Fruit fly (Drosophila melanogaster) whole organism, embryonic: ENCODE measurements around the gene CG6163.

Experiments
- Abd-B ChIP-seq: fragments of 200-800 bp; sonication (Bioruptor generic); optimal IDR thresholded peaks from 2 replicates; lab custom pipeline; 2018; ENCODE audit warnings: missing biosample characterization, mild to moderate bottlenecking, missing genetic modification characterization, moderate library complexity
- B-H1 ChIP-seq: fragments of 200-800 bp; sonication (Bioruptor generic); IDR thresholded peaks from 3 replicates; pipeline ENCODE4 v1.3.6; 2022; ENCODE audit warnings: missing biosample characterization, missing genetic modification characterization
- CG10321 ChIP-seq: fragments of 200-800 bp; sonication (Bioruptor generic); IDR thresholded peaks from 2 replicates; pipeline ENCODE4 v1.3.6; 2022; ENCODE audit warnings: missing biosample characterization, missing genetic modification characterization
- CG11560 ChIP-seq: fragments of 200-800 bp; sonication (Bioruptor generic); IDR thresholded peaks from 3 replicates; pipeline ENCODE4 v1.3.6; 2022; ENCODE audit warnings: missing biosample characterization, missing genetic modification characterization
- CG15073 ChIP-seq: fragments of 200-800 bp; sonication (Bioruptor generic); optimal IDR thresholded peaks from 2 replicates; lab custom pipeline; 2016; ENCODE audit warnings: missing biosample characterization, missing genetic modification characterization
- CG1603 ChIP-seq: fragments of 200-800 bp; sonication (Bioruptor generic); optimal IDR thresholded peaks from 2 replicates; lab custom pipeline; 2019; ENCODE audit warnings: missing biosample characterization, mild to moderate bottlenecking, missing genetic modification characterization, moderate library complexity
- CG16779 ChIP-seq: fragments of 200-800 bp; sonication (Bioruptor generic); IDR thresholded peaks from 2 replicates; pipeline ENCODE4 v1.3.6; 2022; ENCODE audit warnings: missing biosample characterization, missing genetic modification characterization
- CG16813 ChIP-seq: fragments of 200-800 bp; sonication (Bioruptor generic); IDR thresholded peaks from 3 replicates; pipeline ENCODE4 v1.3.6; 2022; ENCODE audit warnings: missing biosample characterization, missing genetic modification characterization; ENCODE audit not compliant: partially characterized antibody
- CG2875 ChIP-seq: fragments of 200-800 bp; sonication (Bioruptor generic); optimal IDR thresholded peaks from 2 replicates; lab custom pipeline; 2017; ENCODE audit warnings: missing biosample characterization, mild to moderate bottlenecking, missing genetic modification characterization, missing genetic modification reagents
- CG3407 ChIP-seq: fragments of 200-800 bp; sonication (Bioruptor generic); optimal IDR thresholded peaks from 2 replicates; lab custom pipeline; 2018; ENCODE audit warnings: missing biosample characterization, mild to moderate bottlenecking, missing genetic modification characterization
- CG4282 ChIP-seq: fragments of 200-800 bp; sonication (Bioruptor generic); optimal IDR thresholded peaks from 2 replicates; lab custom pipeline; 2016; ENCODE audit warnings: missing biosample characterization, missing genetic modification characterization
- CG43689 ChIP-seq: fragments of 200-800 bp; sonication (Bioruptor generic); IDR thresholded peaks from 2 replicates; pipeline ENCODE4 v1.3.6; 2022; ENCODE audit warnings: missing biosample characterization, missing genetic modification characterization
- CG6175 ChIP-seq: fragments of 200-800 bp; sonication (Bioruptor generic); IDR thresholded peaks from 3 replicates; pipeline ENCODE4 v1.3.6; 2022; ENCODE audit warnings: missing biosample characterization, missing genetic modification characterization
- CG7357 ChIP-seq: fragments of 200-800 bp; sonication (Bioruptor generic); IDR thresholded peaks from 3 replicates; pipeline ENCODE4 v1.3.6; 2022; ENCODE audit warnings: missing biosample characterization, missing genetic modification characterization
- CG8359 ChIP-seq: fragments of 200-800 bp; sonication (Bioruptor generic); optimal IDR thresholded peaks from 2 replicates; lab custom pipeline; 2017; ENCODE audit warnings: missing biosample characterization, mild to moderate bottlenecking, missing genetic modification characterization, borderline replicate concordance
- CG8388 ChIP-seq: fragments of 200-800 bp; sonication (Bioruptor generic); optimal IDR thresholded peaks from 2 replicates; lab custom pipeline; 2019; ENCODE audit warnings: missing biosample characterization, mild to moderate bottlenecking, missing genetic modification characterization, moderate library complexity
- D19A ChIP-seq: fragments of 200-800 bp; optimal IDR thresholded peaks from 3 replicates; lab custom pipeline; 2019; ENCODE audit warnings: missing biosample characterization, mild to moderate bottlenecking, missing genetic modification characterization, moderate library complexity
- Drgx ChIP-seq: fragments of 200-800 bp; sonication (Bioruptor generic); IDR thresholded peaks from 2 replicates; pipeline ENCODE4 v1.3.6; 2022; ENCODE audit warnings: missing biosample characterization, missing genetic modification characterization
- Hr51 ChIP-seq, 2 experiments: fragments of 200-800 bp; sonication (Bioruptor generic); optimal IDR thresholded peaks; 2 replicates in 1 of 2; 3 replicates in 1 of 2; lab custom pipeline; 2016 to 2018; ENCODE audit warnings: missing biosample characterization in 2 of 2, missing genetic modification characterization in 2 of 2, mild to moderate bottlenecking in 1 of 2, moderate library complexity in 1 of 2
- Mes4 ChIP-seq: fragments of 200-800 bp; sonication (Bioruptor generic); optimal IDR thresholded peaks from 2 replicates; lab custom pipeline; 2016; ENCODE audit warnings: missing biosample characterization, missing genetic modification characterization
- TFAM ChIP-seq: fragments of 200-800 bp; sonication (Bioruptor generic); optimal IDR thresholded peaks from 2 replicates; lab custom pipeline; 2017; ENCODE audit warnings: missing biosample characterization, missing genetic modification characterization, inconsistent platforms
- bbx ChIP-seq: fragments of 200-800 bp; sonication (Bioruptor generic); IDR thresholded peaks from 2 replicates; pipeline ENCODE4 v1.3.6; 2022; ENCODE audit warnings: missing biosample characterization, missing genetic modification characterization; ENCODE audit not compliant: partially characterized antibody
- bigmax ChIP-seq: fragments of 200-800 bp; sonication (Bioruptor generic); optimal IDR thresholded peaks from 2 replicates; lab custom pipeline; 2018; ENCODE audit warnings: missing biosample characterization, mild to moderate bottlenecking, missing genetic modification characterization
- cg ChIP-seq: fragments of 200-800 bp; sonication (Bioruptor generic); optimal IDR thresholded peaks from 3 replicates; lab custom pipeline; 2019; ENCODE audit warnings: missing biosample characterization, mild to moderate bottlenecking, missing genetic modification characterization, moderate library complexity
- ci ChIP-seq: fragments of 200-800 bp; sonication (Bioruptor generic); IDR thresholded peaks from 3 replicates; pipeline ENCODE4 v1.3.6; 2022; ENCODE audit warnings: missing biosample characterization, missing genetic modification characterization
- crol ChIP-seq: fragments of 200-800 bp; sonication (Bioruptor generic); IDR thresholded peaks from 2 replicates; pipeline ENCODE4 v1.3.6; 2022; ENCODE audit warnings: missing biosample characterization, missing genetic modification characterization
- disco-r ChIP-seq: fragments of 200-800 bp; sonication (Bioruptor generic); optimal IDR thresholded peaks from 2 replicates; lab custom pipeline; 2016; ENCODE audit warnings: missing biosample characterization, missing genetic modification characterization
- dysf ChIP-seq: fragments of 200-800 bp; sonication (Bioruptor generic); IDR thresholded peaks from 3 replicates; pipeline ENCODE4 v1.3.6; 2022; ENCODE audit warnings: missing biosample characterization, missing genetic modification characterization
- emc ChIP-seq: fragments of 200-800 bp; sonication (Bioruptor generic); optimal IDR thresholded peaks from 2 replicates; lab custom pipeline; 2016; ENCODE audit warnings: missing biosample characterization, missing genetic modification characterization
- gce ChIP-seq: fragments of 200-800 bp; sonication (Bioruptor generic); IDR thresholded peaks from 3 replicates; pipeline ENCODE4 v1.3.6; 2022; ENCODE audit warnings: missing biosample characterization, missing genetic modification characterization
- gsb ChIP-seq: fragments of 200-800 bp; sonication (Bioruptor generic); IDR thresholded peaks from 2 replicates; pipeline ENCODE4 v1.3.6; 2022; ENCODE audit warnings: missing biosample characterization, missing genetic modification characterization
- gt ChIP-seq: fragments of 200-800 bp; sonication (Bioruptor generic); IDR thresholded peaks from 2 replicates; pipeline ENCODE4 v1.3.6; 2022; ENCODE audit warnings: missing biosample characterization, missing genetic modification characterization
- hb ChIP-seq: fragments of 200-800 bp; sonication (Bioruptor generic); IDR thresholded peaks from 3 replicates; pipeline ENCODE4 v1.3.6; 2022; ENCODE audit warnings: missing biosample characterization, missing genetic modification characterization; ENCODE audit not compliant: partially characterized antibody
- jumu ChIP-seq: fragments of 200-800 bp; sonication (Bioruptor generic); optimal IDR thresholded peaks from 3 replicates; lab custom pipeline; 2016; ENCODE audit warnings: missing biosample characterization, missing genetic modification characterization
- lov ChIP-seq, 2 experiments: fragments of 200-800 bp in 1 of 2; fragments of >200 bp in 1 of 2; sonication (Bioruptor generic) in 1 of 2; IDR thresholded peaks in 1 of 2; optimal IDR thresholded peaks in 1 of 2; 2 replicates in 1 of 2; 3 replicates in 1 of 2; pipeline versions ENCODE4 v1.3.6 to Lab custom; 2017 to 2022; ENCODE audit warnings: missing biosample characterization in 1 of 2, missing genetic modification characterization in 1 of 2
- otp ChIP-seq: fragments of 200-800 bp; sonication (Bioruptor generic); IDR thresholded peaks from 3 replicates; pipeline ENCODE4, ENCODE4 v1.3.6; 2022; ENCODE audit warnings: missing biosample characterization, missing genetic modification characterization
- pan ChIP-seq, 4 experiments: fragments of >200 bp in 3 of 4; fragments of 200-800 bp in 1 of 4; sonication (Bioruptor generic) in 1 of 4; optimal IDR thresholded peaks in 3 of 4; IDR thresholded peaks in 1 of 4; 2 replicates each; pipeline versions ENCODE4 v1.3.6 to Lab custom; 2017 to 2022; ENCODE audit warnings: missing biosample characterization in 2 of 4, missing genetic modification characterization in 2 of 4, mixed read lengths in 1 of 4
- pum ChIP-seq: fragments of 200-800 bp; sonication (Bioruptor generic); optimal IDR thresholded peaks from 2 replicates; lab custom pipeline; 2016; ENCODE audit warnings: missing biosample characterization, missing genetic modification characterization
- sens ChIP-seq: fragments of 200-800 bp; sonication (Bioruptor generic); peaks from one replicate; lab custom pipeline; 2016; ENCODE audit warnings: missing biosample characterization, missing genetic modification characterization
- sisA ChIP-seq: fragments of 200-800 bp; sonication (Bioruptor generic); IDR thresholded peaks from 2 replicates; pipeline ENCODE4 v1.3.6; 2022; ENCODE audit warnings: missing biosample characterization, missing genetic modification characterization
- slbo ChIP-seq: fragments of 200-800 bp; sonication (Bioruptor generic); IDR thresholded peaks from 2 replicates; pipeline ENCODE4 v1.3.6; 2022; ENCODE audit warnings: missing biosample characterization, missing genetic modification characterization
- slp2 ChIP-seq: fragments of 200-800 bp; sonication (Bioruptor generic); optimal IDR thresholded peaks from 2 replicates; lab custom pipeline; 2016; ENCODE audit warnings: missing biosample characterization, missing genetic modification characterization
- sr ChIP-seq: fragments of 200-800 bp; sonication (Bioruptor generic); IDR thresholded peaks from 3 replicates; pipeline ENCODE4 v1.3.6; 2022; ENCODE audit warnings: missing biosample characterization, missing genetic modification characterization
- tgo ChIP-seq: fragments of 200-800 bp; sonication (Bioruptor generic); IDR thresholded peaks from 3 replicates; pipeline ENCODE4 v1.3.6; 2022; ENCODE audit warnings: missing biosample characterization, missing genetic modification characterization
- tio ChIP-seq: fragments of 200-800 bp; sonication (Bioruptor generic); optimal IDR thresholded peaks from 2 replicates; lab custom pipeline; 2017; ENCODE audit warnings: missing biosample characterization, missing genetic modification characterization, inconsistent platforms
- vnd ChIP-seq: fragments of 200-800 bp; sonication (Bioruptor generic); IDR thresholded peaks from 3 replicates; pipeline ENCODE4 v1.3.6; 2022; ENCODE audit warnings: missing biosample characterization, missing genetic modification characterization; ENCODE audit not compliant: partially characterized antibody
- vvl ChIP-seq: fragments of 200-800 bp; sonication (Bioruptor generic); IDR thresholded peaks from 2 replicates; pipeline ENCODE4 v1.3.6; 2022; ENCODE audit warnings: missing biosample characterization, missing genetic modification characterization
- z ChIP-seq: fragments of 200-800 bp; sonication (Bioruptor generic); IDR thresholded peaks from 3 replicates; pipeline ENCODE4 v1.3.6; 2022; ENCODE audit warnings: missing biosample characterization, missing genetic modification characterization

The CG6163 gene

dm6 chr3L:11373080-11373812 lies 8.6 kb upstream of the CG6163 start:
- no peak for TF ChIP-seq slp2
- no peak for TF ChIP-seq CG10321
- TF ChIP-seq lov (optimal IDR thresholded peaks at IDR 0.05; lab: Kevin White, UChicago): no peak
- TF ChIP-seq lov (GFP tag; IDR thresholded peaks at IDR 0.05; lab: Robert Waterston, UW): 0 out of 3 replicates have a peak, but pooled peaks have one; percentile 75
- TF ChIP-seq Mes4: no peak
- no peak for TF ChIP-seq gsb (GFP tag; lab: Robert Waterston, UW)
- TF ChIP-seq bigmax (GFP tag; lab: Kevin White, UChicago): no peak
- TF ChIP-seq bbx (GFP tag; lab: Robert Waterston, UW): 0 out of 2 replicates have a peak, but pooled peaks have one; percentile 11
- peak; percentile 84 for TF ChIP-seq crol (GFP tag; lab: Robert Waterston, UW)
- TF ChIP-seq tgo (GFP tag; lab: Robert Waterston, UW): no peak
- TF ChIP-seq B-H1 (GFP tag; lab: Robert Waterston, UW): no peak
- no peak for TF ChIP-seq CG7357 (GFP tag; lab: Robert Waterston, UW)
- no peak for TF ChIP-seq CG8359 (GFP tag; lab: Kevin White, UChicago)
- 0 out of 3 replicates have a peak, but pooled peaks have one; percentile 17 for TF ChIP-seq CG11560 (tag; lab: Robert Waterston, UW)
- peak; percentile 37 for TF ChIP-seq D19A (tag; lab: Kevin White, UChicago)
- TF ChIP-seq TFAM (GFP tag; lab: Kevin White, UChicago): no peak
- TF ChIP-seq hb (GFP tag; lab: Robert Waterston, UW): no peak
- TF ChIP-seq CG16813 (GFP tag; lab: Robert Waterston, UW): no peak
- peak; percentile 40 for TF ChIP-seq sens
- no peak for TF ChIP-seq emc
- TF ChIP-seq gce: no peak
- no peak for TF ChIP-seq jumu (GFP tag; lab: Kevin White, UChicago)
- TF ChIP-seq CG15073: no peak
- no peak for TF ChIP-seq Hr51 (GFP tag; optimal IDR thresholded peaks at IDR 0.05; lab: Kevin White, UChicago)
- TF ChIP-seq CG43689 (GFP tag; lab: Robert Waterston, UW): 0 out of 2 replicates have a peak, but pooled peaks have one; percentile 10
- no peak for TF ChIP-seq CG8388 (GFP tag; lab: Kevin White, UChicago)
- 0 out of 3 replicates have a peak, but pooled peaks have one; percentile 50 for TF ChIP-seq ci
- TF ChIP-seq otp (GFP tag; lab: Robert Waterston, UW): 0 out of 3 replicates have a peak, but pooled peaks have one; percentile 27
- TF ChIP-seq disco-r: no peak
- TF ChIP-seq Drgx (GFP tag; lab: Robert Waterston, UW): peak; percentile 55; the same call in 1 of the 2 replicates
- TF ChIP-seq pan (optimal IDR thresholded peaks at IDR 0.05; lab: Kevin White, UChicago): no peak
- no peak for TF ChIP-seq pan (GFP tag; optimal IDR thresholded peaks at IDR 0.05 in 1 of 2, IDR thresholded peaks at IDR 0.05 in 1 of 2)
- no peak for TF ChIP-seq gt (GFP tag; lab: Robert Waterston, UW)
- peak; percentile 49; the same call in 1 of the 2 replicates for TF ChIP-seq vvl (GFP tag; lab: Robert Waterston, UW)
- TF ChIP-seq vnd (GFP tag; lab: Robert Waterston, UW): 0 out of 3 replicates have a peak, but pooled peaks have one; percentile 29
- TF ChIP-seq slbo (GFP tag; lab: Robert Waterston, UW): 0 out of 2 replicates have a peak, but pooled peaks have one; percentile 7
- 0 out of 3 replicates have a peak, but pooled peaks have one; percentile 11 for TF ChIP-seq sr (GFP tag; lab: Robert Waterston, UW)
- no peak for TF ChIP-seq CG4282 (GFP tag; lab: Kevin White, UChicago)
- no peak for TF ChIP-seq sisA
- no peak for TF ChIP-seq tio
- no peak for TF ChIP-seq CG2875 (GFP tag; lab: Kevin White, UChicago)
- no peak for TF ChIP-seq CG1603 (tag; lab: Kevin White, UChicago)
- 0 out of 3 replicates have a peak, but pooled peaks have one; percentile 13 for TF ChIP-seq dysf
- peak; percentile 60; the same call in 1 of the 3 replicates for TF ChIP-seq CG6175 (GFP tag; lab: Robert Waterston, UW)
- TF ChIP-seq z (GFP tag; lab: Robert Waterston, UW): 0 out of 3 replicates have a peak, but pooled peaks have one; percentile 32
- TF ChIP-seq Abd-B (GFP tag; lab: Kevin White, UChicago): no peak
- peak; percentile 18 for TF ChIP-seq cg (GFP tag; lab: Kevin White, UChicago)
- no peak for TF ChIP-seq CG3407 (GFP tag; lab: Kevin White, UChicago)
- no peak for TF ChIP-seq pum
- 0 out of 2 replicates have a peak, but pooled peaks have one; percentile 12 for TF ChIP-seq CG16779 (GFP tag; lab: Robert Waterston, UW)
